Worm (Caenorhabditis elegans): ENCODE data around the gene srx-43.

- TF ChIP-seq ama-1 (optimal IDR thresholded peaks at IDR 0.05): no peak
- no peak for TF ChIP-seq ztf-11 (tag; optimal IDR thresholded peaks at IDR 0.05)
Observed at ce11 chrV:16041412-16041811, 23.6 kb downstream of the srx-43 start.

Measured in whole organism, L2 larva.